Worm (Caenorhabditis elegans) whole organism, L4 larva: ENCODE data around the gene T21B4.3.
A peak's percentile ranks its signal among the peaks of the same experiment; 100 is the strongest.

ENCODE experiments used
- D1046.2 ChIP-seq: fragments of 200-800 bp; sonication (Bioruptor generic); IDR thresholded peaks from 2 replicates; pipeline ENCODE4 v1.3.6; 2022; ENCODE audit warnings: missing genetic modification characterization, missing compliant biosample characterization
- F10B5.3 ChIP-seq: sonication (generic microtip); optimal IDR thresholded peaks from 2 replicates; lab custom pipeline; 2016; ENCODE audit warnings: mild to moderate bottlenecking, missing genetic modification characterization, missing compliant biosample characterization
- F26F4.8 ChIP-seq: fragments of 200-800 bp; sonication (Bioruptor generic); conservative IDR thresholded peaks from 2 replicates; pipeline ENCODE4 v1.3.6; 2022; ENCODE audit warnings: missing genetic modification characterization, missing compliant biosample characterization
- F44E2.7 ChIP-seq: fragments of 200-800 bp; sonication (Bioruptor generic); IDR thresholded peaks from 2 replicates; pipeline ENCODE4 v2.1.2; 2022; ENCODE audit warnings: missing genetic modification characterization, missing compliant biosample characterization
- T20F7.1 ChIP-seq: fragments of 200-800 bp; sonication (Bioruptor generic); optimal IDR thresholded peaks from 2 replicates; lab custom pipeline; 2018; ENCODE audit warnings: mild to moderate bottlenecking, missing genetic modification characterization, missing compliant biosample characterization
- Y105C5A.15 ChIP-seq: fragments of 200-800 bp; sonication (Bioruptor generic); IDR thresholded peaks from 2 replicates; pipeline ENCODE4 v1.3.6; 2022; ENCODE audit warnings: missing genetic modification characterization, missing compliant biosample characterization
- Y48G9A.11 ChIP-seq: fragments of 200-800 bp; sonication (Bioruptor generic); IDR thresholded peaks from 2 replicates; pipeline ENCODE4 v1.3.6; 2022; ENCODE audit warnings: missing genetic modification reagents, missing genetic modification characterization, missing compliant biosample characterization
- Y5F2A.4 ChIP-seq: fragments of 200-800 bp; sonication (Bioruptor generic); optimal IDR thresholded peaks from 2 replicates; lab custom pipeline; 2018; ENCODE audit warnings: mild to moderate bottlenecking, missing genetic modification characterization, missing compliant biosample characterization
- ama-1 ChIP-seq: fragments of 150-350 bp; optimal IDR thresholded peaks from 2 replicates; lab custom pipeline; 2014; ENCODE audit warnings: inconsistent platforms, mixed read lengths
- attf-4 ChIP-seq: sonication (generic microtip); optimal IDR thresholded peaks from 3 replicates; lab custom pipeline; 2017; ENCODE audit warnings: missing biosample characterization, missing genetic modification characterization
- ceh-20 ChIP-seq: fragments of 200-800 bp; sonication (Bioruptor generic); IDR thresholded peaks from 2 replicates; pipeline ENCODE4 v1.3.6; 2022; ENCODE audit warnings: missing genetic modification reagents, missing genetic modification characterization, missing compliant biosample characterization
- ceh-28 ChIP-seq: fragments of 150-350 bp; optimal IDR thresholded peaks from 2 replicates; lab custom pipeline; 2014; ENCODE audit warnings: missing biosample characterization, missing genetic modification reagents, missing genetic modification characterization
- ceh-62 ChIP-seq: sonication (generic microtip); optimal IDR thresholded peaks from 2 replicates; lab custom pipeline; 2017; ENCODE audit warnings: missing biosample characterization, missing genetic modification characterization
- ceh-82 ChIP-seq: sonication (generic microtip); optimal IDR thresholded peaks from 2 replicates; lab custom pipeline; 2017; ENCODE audit warnings: missing biosample characterization, missing genetic modification characterization
- ces-1 ChIP-seq: fragments of 150-350 bp; sonication (generic microtip); optimal IDR thresholded peaks from 4 replicates; lab custom pipeline; 2014; ENCODE audit warnings: missing biosample characterization, missing genetic modification reagents, missing genetic modification characterization
- cey-2 ChIP-seq: sonication (generic microtip); optimal IDR thresholded peaks from 3 replicates; lab custom pipeline; 2017; ENCODE audit warnings: missing genetic modification characterization, mild to moderate bottlenecking, missing compliant biosample characterization, antibody characterized with exemption, borderline replicate concordance; ENCODE audit not compliant: insufficient read depth
- ctbp-1 ChIP-seq: fragments of 200-800 bp; sonication (Bioruptor generic); IDR thresholded peaks from 2 replicates; pipeline ENCODE4 v1.3.6; 2022; ENCODE audit warnings: missing genetic modification reagents, missing genetic modification characterization, missing compliant biosample characterization
- daf-8 ChIP-seq: fragments of 200-800 bp; sonication (Bioruptor generic); IDR thresholded peaks from 2 replicates; pipeline ENCODE4 v1.3.6; 2022; ENCODE audit warnings: missing genetic modification characterization, missing compliant biosample characterization
- dpl-1 ChIP-seq: fragments of 150-350 bp; optimal IDR thresholded peaks from 2 replicates; lab custom pipeline; 2014; ENCODE audit warnings: missing biosample characterization, missing genetic modification reagents, missing genetic modification characterization
- fkh-10 ChIP-seq: fragments of 150-350 bp; optimal IDR thresholded peaks from 2 replicates; lab custom pipeline; 2014; ENCODE audit warnings: missing biosample characterization, missing genetic modification reagents, missing genetic modification characterization
- hif-1 ChIP-seq, 2 experiments: sonication (generic microtip); optimal IDR thresholded peaks; 2 replicates each; lab custom pipeline; 2016 to 2017; ENCODE audit warnings: missing compliant biosample characterization in 2 of 2, missing genetic modification characterization in 2 of 2, missing genetic modification reagents in 2 of 2, missing genotype in 2 of 2, mild to moderate bottlenecking in 1 of 2
- lin-1 ChIP-seq: fragments of 200-800 bp; sonication (Bioruptor generic); IDR thresholded peaks from 2 replicates; pipeline ENCODE4 v1.3.6; 2022; ENCODE audit warnings: missing genetic modification reagents, missing genetic modification characterization, missing compliant biosample characterization
- lin-15B ChIP-seq: fragments of 150-350 bp; sonication (generic microtip); optimal IDR thresholded peaks from 3 replicates; lab custom pipeline; 2014; ENCODE audit warnings: missing biosample characterization, missing genetic modification characterization
- lin-38 ChIP-seq: fragments of 200-800 bp; sonication (Bioruptor generic); IDR thresholded peaks from 2 replicates; pipeline ENCODE4 v1.3.6; 2022; ENCODE audit warnings: missing genetic modification reagents, missing genetic modification characterization, missing compliant biosample characterization
- lir-3 ChIP-seq: sonication (generic microtip); optimal IDR thresholded peaks from 2 replicates; lab custom pipeline; 2016; ENCODE audit warnings: mild to moderate bottlenecking, missing genetic modification characterization, missing compliant biosample characterization
- madf-5 ChIP-seq, 2 experiments: fragments of 200-800 bp; sonication (Bioruptor generic); IDR thresholded peaks; 2 replicates each; pipeline ENCODE4 v1.3.6; 2022; ENCODE audit warnings: missing compliant biosample characterization in 2 of 2, missing genetic modification characterization in 2 of 2
- mdl-1 ChIP-seq, 2 experiments: fragments of 150-350 bp in 1 of 2; sonication (generic microtip) in 1 of 2; optimal IDR thresholded peaks; 2 replicates each; lab custom pipeline; 2014 to 2017; ENCODE audit warnings: missing biosample characterization in 2 of 2, missing genetic modification characterization in 2 of 2
- mep-1 ChIP-seq: fragments of 150-350 bp; sonication (generic microtip); optimal IDR thresholded peaks from 3 replicates; lab custom pipeline; 2014; ENCODE audit warnings: missing biosample characterization, missing genetic modification characterization
- mxl-2 ChIP-seq: fragments of 200-800 bp; sonication (Bioruptor generic); conservative IDR thresholded peaks from 2 replicates; pipeline ENCODE4 v1.3.6; 2022; ENCODE audit warnings: missing genetic modification reagents, missing genetic modification characterization, missing compliant biosample characterization
- nhr-102 ChIP-seq: sonication (generic microtip); optimal IDR thresholded peaks from 2 replicates; lab custom pipeline; 2016; ENCODE audit warnings: mild to moderate bottlenecking, missing genetic modification characterization, moderate library complexity, missing compliant biosample characterization
- nhr-11 ChIP-seq: fragments of 150-350 bp; optimal IDR thresholded peaks from 2 replicates; lab custom pipeline; 2014; ENCODE audit warnings: missing biosample characterization, missing genetic modification characterization
- nhr-111 ChIP-seq: fragments of 200-800 bp; sonication (Bioruptor generic); optimal IDR thresholded peaks from 2 replicates; lab custom pipeline; 2018; ENCODE audit warnings: mild to moderate bottlenecking, missing genetic modification characterization, missing compliant biosample characterization
- nhr-237 ChIP-seq: sonication (generic microtip); optimal IDR thresholded peaks from 2 replicates; lab custom pipeline; 2017; ENCODE audit warnings: missing biosample characterization, missing genetic modification characterization
- nhr-25 ChIP-seq: sonication (generic microtip); optimal IDR thresholded peaks from 2 replicates; lab custom pipeline; 2017; ENCODE audit warnings: missing genetic modification characterization, mild to moderate bottlenecking, missing compliant biosample characterization, antibody characterized with exemption, moderate library complexity, borderline replicate concordance; ENCODE audit not compliant: insufficient read depth
- nhr-41 ChIP-seq: fragments of 200-800 bp; sonication (Bioruptor generic); IDR thresholded peaks from 2 replicates; pipeline ENCODE4 v1.3.6; 2022; ENCODE audit warnings: missing genetic modification reagents, missing genetic modification characterization, missing compliant biosample characterization
- sdz-12 ChIP-seq: fragments of 200-800 bp; sonication (Bioruptor generic); optimal IDR thresholded peaks from 2 replicates; lab custom pipeline; 2018; ENCODE audit warnings: mild to moderate bottlenecking, missing genetic modification characterization, missing compliant biosample characterization
- skn-1 ChIP-seq: fragments of 150-350 bp; optimal IDR thresholded peaks from 2 replicates; lab custom pipeline; 2014; ENCODE audit warnings: missing biosample characterization, missing genetic modification characterization
- spr-1 ChIP-seq: sonication (generic microtip); optimal IDR thresholded peaks from 2 replicates; lab custom pipeline; 2016; ENCODE audit warnings: mild to moderate bottlenecking, missing genetic modification characterization, missing compliant biosample characterization
- spr-3 ChIP-seq: fragments of 200-800 bp; sonication (Bioruptor generic); optimal IDR thresholded peaks from 2 replicates; lab custom pipeline; 2018; ENCODE audit warnings: mild to moderate bottlenecking, missing genetic modification characterization, missing compliant biosample characterization
- tag-97 ChIP-seq: fragments of 200-800 bp; sonication (Bioruptor generic); IDR thresholded peaks from 2 replicates; pipeline ENCODE4 v1.3.6; 2022; ENCODE audit warnings: missing genetic modification characterization, missing compliant biosample characterization
- vab-7 ChIP-seq: fragments of 200-800 bp; sonication (Bioruptor generic); IDR thresholded peaks from 2 replicates; pipeline ENCODE4 v1.3.6; 2022; ENCODE audit warnings: missing genetic modification reagents, missing genetic modification characterization, missing compliant biosample characterization
- zag-1 ChIP-seq: fragments of 150-350 bp; optimal IDR thresholded peaks from 2 replicates; lab custom pipeline; 2014; ENCODE audit warnings: missing biosample characterization, missing genetic modification characterization
- zfp-2 ChIP-seq: sonication (generic microtip); optimal IDR thresholded peaks from 2 replicates; lab custom pipeline; 2016; ENCODE audit warnings: mild to moderate bottlenecking, missing genetic modification characterization, missing compliant biosample characterization
- ztf-11 ChIP-seq: fragments of 150-350 bp; optimal IDR thresholded peaks from 2 replicates; lab custom pipeline; 2014; ENCODE audit warnings: missing biosample characterization, missing genetic modification characterization
- ztf-7 ChIP-seq: fragments of 150-350 bp; optimal IDR thresholded peaks from 2 replicates; lab custom pipeline; 2014; ENCODE audit warnings: missing biosample characterization, missing genetic modification characterization

T21B4.3 gene

DNA sequence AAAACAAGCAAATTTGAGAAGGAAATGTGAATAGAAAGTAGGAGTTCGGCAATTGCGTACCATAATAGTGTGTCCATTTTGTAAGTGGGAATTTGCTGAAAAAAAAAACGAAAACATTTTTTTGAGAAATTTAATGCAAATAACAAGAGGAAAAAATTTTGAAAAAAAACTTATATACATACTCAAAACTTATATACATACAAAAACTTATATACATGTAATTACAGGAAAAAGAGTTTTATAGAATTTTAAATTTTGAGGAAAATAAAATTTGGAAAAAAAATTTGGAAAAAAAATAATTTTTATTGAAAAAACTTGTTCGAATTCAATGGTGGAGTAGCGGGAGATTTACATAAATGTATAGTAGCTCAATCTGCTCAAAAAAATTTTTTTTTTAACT is 5.9 kb upstream of the T21B4.3 start, which contains the start of gene ador-1:
TSS of gene ador-1 (minus strand) at position 101 of the 400 bp plus-strand sequence.
- TF ChIP-seq mep-1 (no peak), madf-5 (GFP tag; IDR thresholded peaks at IDR 0.05; lab: Robert Waterston, UW) (no peak), mdl-1 (tag; optimal IDR thresholded peaks at IDR 0.05; lab: Kevin White, UChicago) (no peak), zfp-2 (tag; lab: Kevin White, UChicago) (no peak)

ce11 chrII:12499969-12500368 is 3.1 kb upstream of the T21B4.3 start:
- TF ChIP-seq mxl-2 (GFP tag; lab: Robert Waterston, UW) (no peak), ces-1 (peak; percentile 65), T20F7.1 (GFP tag; lab: Kevin White, UChicago) (no peak), cey-2 (tag; lab: Kevin White, UChicago) (no peak), sdz-12 (GFP tag; lab: Kevin White, UChicago) (no peak), ceh-20 (GFP tag; lab: Robert Waterston, UW) (no peak), vab-7 (no peak), hif-1 (tag; optimal IDR thresholded peaks at IDR 0.05; lab: Kevin White, UChicago) (peak in 1 of 2 experiments; percentile 37), spr-1 (tag; lab: Kevin White, UChicago) (no peak), D1046.2 (GFP tag; lab: Robert Waterston, UW) (no peak), lir-3 (no peak), nhr-25 (tag; lab: Kevin White, UChicago) (no peak), fkh-10 (GFP tag; lab: Kevin White, UChicago) (peak; percentile 29), zag-1 (tag; lab: Kevin White, UChicago) (no peak), ztf-11 (tag; lab: Kevin White, UChicago) (no peak), Y5F2A.4 (GFP tag; lab: Kevin White, UChicago) (no peak), ctbp-1 (GFP tag; lab: Robert Waterston, UW) (0 out of 2 replicates have a peak, but pooled peaks have one; percentile 35), daf-8 (GFP tag; lab: Robert Waterston, UW) (no peak), ceh-62 (tag; lab: Kevin White, UChicago) (no peak), lin-38 (no peak)

DNA sequence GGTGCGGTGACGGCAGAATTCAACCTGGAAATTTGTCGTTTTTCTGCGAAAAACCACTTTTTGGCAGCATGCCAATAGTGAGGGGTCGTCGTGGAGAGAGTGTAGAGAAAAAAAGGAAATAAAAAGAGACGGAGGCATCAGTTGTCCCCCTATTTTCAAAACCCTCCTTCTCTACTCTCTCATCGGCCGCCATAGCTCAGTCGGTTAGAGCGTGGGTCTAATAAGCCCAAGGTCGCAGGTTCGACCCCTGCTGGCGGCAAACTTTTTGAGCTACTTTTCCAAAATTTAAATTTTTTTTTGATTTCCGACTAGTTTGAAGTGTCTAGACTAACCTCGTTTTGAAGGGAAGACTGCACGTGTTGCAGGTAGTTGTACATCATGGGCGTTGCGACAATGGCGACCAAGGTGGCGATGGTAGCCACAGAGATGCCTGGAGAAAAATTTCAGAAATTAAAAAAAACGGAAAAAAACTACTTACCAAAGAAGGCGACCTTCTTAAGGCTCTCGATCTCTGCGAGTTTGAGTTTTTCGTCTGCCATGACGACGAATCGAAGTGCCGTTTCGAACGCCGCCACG is 2.2 kb downstream of the T21B4.3 start, which contains the start of gene col-85:
TSS of gene col-85 (minus strand) at position 540 of the 576 bp plus-strand sequence.
- TF ChIP-seq T20F7.1 (GFP tag; lab: Kevin White, UChicago) (no peak), lin-1 (GFP tag; lab: Robert Waterston, UW) (peak; percentile 89), tag-97 (GFP tag; lab: Robert Waterston, UW) (no peak), nhr-237 (tag; lab: Kevin White, UChicago) (no peak), F44E2.7 (peak; percentile 80; the same call in 1 of the 2 replicates), ceh-62 (tag; lab: Kevin White, UChicago) (no peak), F26F4.8 (GFP tag; lab: Robert Waterston, UW) (peak; percentile 92), ceh-82 (tag; lab: Kevin White, UChicago) (no peak), madf-5 (GFP tag; IDR thresholded peaks at IDR 0.05; lab: Robert Waterston, UW) (peak; percentile 89 to 90; a peak in 3 of 4 replicates), ztf-7 (tag; lab: Kevin White, UChicago) (peak; percentile 71), mxl-2 (GFP tag; lab: Robert Waterston, UW) (peak; percentile 73), vab-7 (peak; percentile 96), nhr-102 (peak; percentile 75), skn-1 (tag; lab: Kevin White, UChicago) (no peak), F10B5.3 (tag; lab: Kevin White, UChicago) (no peak), lin-15B (tag; lab: Kevin White, UChicago) (no peak), dpl-1 (GFP tag; lab: Kevin White, UChicago) (peak; percentile 59), Y105C5A.15 (GFP tag; lab: Robert Waterston, UW) (peak; percentile 90; the same call in 1 of the 2 replicates), ceh-20 (GFP tag; lab: Robert Waterston, UW) (peak; percentile 78), nhr-111 (GFP tag; lab: Kevin White, UChicago) (peak; percentile 73), lir-3 (peak; percentile 62), spr-1 (tag; lab: Kevin White, UChicago) (peak; percentile 79), lin-38 (peak; percentile 90), mdl-1 (tag; optimal IDR thresholded peaks at IDR 0.05; lab: Kevin White, UChicago) (peak in 1 of 2 experiments; percentile 59), spr-3 (peak; percentile 81), nhr-41 (GFP tag; lab: Robert Waterston, UW) (peak; percentile 94), ctbp-1 (GFP tag; lab: Robert Waterston, UW) (peak; percentile 91), ceh-28 (tag; lab: Kevin White, UChicago) (no peak), nhr-11 (tag; lab: Kevin White, UChicago) (peak; percentile 56), Y48G9A.11 (peak; percentile 87), attf-4 (tag; lab: Kevin White, UChicago) (no peak), ama-1 (lab: Kevin White, UChicago) (no peak)
